Worm (Caenorhabditis elegans) whole organism, late embryonic: ENCODE measurements around the gene T10D4.14.
"Not testable (repeated sequence)": the region's sequence is repeated elsewhere in the genome, so short reads cannot be mapped to it uniquely, and the experiment has no call there.

Source experiments
- K09A11.1 ChIP-seq: sonication (generic microtip); optimal IDR thresholded peaks from 2 replicates; lab custom pipeline; 2017; ENCODE audit warnings: antibody characterized with exemption, mild to moderate bottlenecking, missing genetic modification characterization, missing compliant biosample characterization; ENCODE audit not compliant: insufficient read depth
- ceh-14 ChIP-seq: sonication (generic microtip); optimal IDR thresholded peaks from 2 replicates; lab custom pipeline; 2016; ENCODE audit warnings: missing genotype, missing genetic modification characterization, missing compliant biosample characterization
- ceh-2 ChIP-seq: sonication (generic microtip); optimal IDR thresholded peaks from 2 replicates; lab custom pipeline; 2016; ENCODE audit warnings: missing genotype, missing genetic modification characterization, missing compliant biosample characterization
- ceh-22 ChIP-seq: sonication (generic microtip); optimal IDR thresholded peaks from 2 replicates; lab custom pipeline; 2017; ENCODE audit warnings: missing biosample characterization, missing genetic modification characterization
- ceh-45 ChIP-seq: fragments of 200-800 bp; sonication (Bioruptor generic); IDR thresholded peaks from 2 replicates; pipeline ENCODE4 v1.3.6; 2022; ENCODE audit warnings: missing genetic modification reagents, missing genetic modification characterization, missing compliant biosample characterization
- ceh-6 ChIP-seq: fragments of 200-800 bp; sonication (Bioruptor generic); optimal IDR thresholded peaks from 2 replicates; lab custom pipeline; 2018; ENCODE audit warnings: mild to moderate bottlenecking, missing genetic modification characterization, missing compliant biosample characterization
- che-1 ChIP-seq: sonication (generic microtip); optimal IDR thresholded peaks from 2 replicates; lab custom pipeline; 2016; ENCODE audit warnings: mild to moderate bottlenecking, missing genetic modification characterization, missing compliant biosample characterization
- dmd-4 ChIP-seq: sonication (generic microtip); optimal IDR thresholded peaks from 2 replicates; lab custom pipeline; 2016; ENCODE audit warnings: borderline replicate concordance, missing genetic modification characterization, missing compliant biosample characterization
- dve-1 ChIP-seq: sonication (generic microtip); optimal IDR thresholded peaks from 2 replicates; lab custom pipeline; 2017; ENCODE audit warnings: antibody characterized with exemption, mild to moderate bottlenecking, missing genetic modification characterization, missing compliant biosample characterization
- elt-2 ChIP-seq: sonication (generic microtip); optimal IDR thresholded peaks from 2 replicates; lab custom pipeline; 2016; ENCODE audit warnings: missing genetic modification reagents, missing genetic modification characterization, missing compliant biosample characterization
- ets-4 ChIP-seq: sonication (generic microtip); optimal IDR thresholded peaks from 2 replicates; lab custom pipeline; 2016; ENCODE audit warnings: missing genetic modification characterization, missing compliant biosample characterization
- fkh-10 ChIP-seq: fragments of 150-350 bp; optimal IDR thresholded peaks from 2 replicates; lab custom pipeline; 2014; ENCODE audit warnings: missing biosample characterization, missing genetic modification reagents, missing genetic modification characterization
- hlh-15 ChIP-seq: sonication (generic microtip); optimal IDR thresholded peaks from 2 replicates; lab custom pipeline; 2016; ENCODE audit warnings: missing genetic modification characterization, missing compliant biosample characterization
- hlh-6 ChIP-seq: sonication (generic microtip); optimal IDR thresholded peaks from 2 replicates; lab custom pipeline; 2016; ENCODE audit warnings: missing genotype, missing genetic modification characterization, missing compliant biosample characterization
- hlh-8 ChIP-seq: sonication (generic microtip); optimal IDR thresholded peaks from 2 replicates; lab custom pipeline; 2016; ENCODE audit warnings: missing genotype, missing genetic modification characterization, missing compliant biosample characterization
- lin-11 ChIP-seq: fragments of 200-800 bp; sonication (Bioruptor generic); optimal IDR thresholded peaks from 2 replicates; lab custom pipeline; 2018; ENCODE audit warnings: mild to moderate bottlenecking, missing genetic modification characterization, missing compliant biosample characterization
- madf-2 ChIP-seq: sonication (generic microtip); optimal IDR thresholded peaks from 2 replicates; lab custom pipeline; 2017; ENCODE audit warnings: missing genetic modification characterization, missing compliant biosample characterization
- nhr-11 ChIP-seq: fragments of 150-350 bp; optimal IDR thresholded peaks from 2 replicates; lab custom pipeline; 2014; ENCODE audit warnings: missing biosample characterization, missing genetic modification characterization
- npax-4 ChIP-seq: sonication (generic microtip); optimal IDR thresholded peaks from 2 replicates; lab custom pipeline; 2016; ENCODE audit warnings: missing genetic modification characterization, missing compliant biosample characterization
- pag-3 ChIP-seq: sonication (generic microtip); optimal IDR thresholded peaks from 2 replicates; lab custom pipeline; 2016; ENCODE audit warnings: missing compliant biosample characterization, missing genetic modification characterization, borderline replicate concordance
- pat-9 ChIP-seq: fragments of 200-800 bp; sonication (Bioruptor generic); optimal IDR thresholded peaks from 2 replicates; lab custom pipeline; 2018; ENCODE audit warnings: mild to moderate bottlenecking, missing genetic modification characterization, moderate library complexity, missing compliant biosample characterization
- pha-4 ChIP-seq: fragments of 150-350 bp; optimal IDR thresholded peaks from 2 replicates; lab custom pipeline; 2018; ENCODE audit warnings: missing biosample characterization, missing genetic modification reagents, missing genetic modification characterization
- pqm-1 ChIP-seq: sonication (generic microtip); optimal IDR thresholded peaks from 2 replicates; lab custom pipeline; 2016; ENCODE audit warnings: missing genetic modification characterization, missing compliant biosample characterization
- rnt-1 ChIP-seq: sonication (generic microtip); optimal IDR thresholded peaks from 2 replicates; lab custom pipeline; 2016; ENCODE audit warnings: missing genetic modification characterization, missing compliant biosample characterization
- sox-2 ChIP-seq: fragments of 200-800 bp; sonication (Bioruptor generic); IDR thresholded peaks from 2 replicates; pipeline ENCODE4 v1.3.6; 2022; ENCODE audit warnings: missing genetic modification reagents, missing genetic modification characterization, missing compliant biosample characterization
- syd-9 ChIP-seq: sonication (generic microtip); optimal IDR thresholded peaks from 2 replicates; lab custom pipeline; 2016; ENCODE audit warnings: mild to moderate bottlenecking, missing genetic modification characterization, moderate library complexity, missing compliant biosample characterization
- tbx-2 ChIP-seq: sonication (generic microtip); optimal IDR thresholded peaks from 2 replicates; lab custom pipeline; 2016; ENCODE audit warnings: missing genetic modification characterization, missing compliant biosample characterization
- unc-42 ChIP-seq: sonication (generic microtip); optimal IDR thresholded peaks from 2 replicates; lab custom pipeline; 2016; ENCODE audit warnings: missing genotype, missing genetic modification characterization, missing compliant biosample characterization

T10D4.14 gene

ce11 chrII:3191544-3191943 is 40.0 kb upstream of the T10D4.14 start, which contains the start of gene Y27F2A.9:
Gene Y27F2A.9 (minus strand): TSS chrII:3191644.
- TF ChIP-seq tbx-2, ceh-2, elt-2 (tag; lab: Kevin White, UChicago): not testable (repeated sequence)

- not testable (repeated sequence) for TF ChIP-seq hlh-15; ceh-14 (tag; lab: Kevin White, UChicago); K09A11.1
Observed at ce11 chrII:3189038-3189437, 37.5 kb upstream of the T10D4.14 start, which contains the start of gene Y27F2A.11. Gene Y27F2A.11 (plus strand): TSS chrII:3189338.

ce11 chrII:3185848-3186247 is 34.3 kb upstream of the T10D4.14 start:
- TF ChIP-seq rnt-1 (tag; lab: Kevin White, UChicago) = no peak
- TF ChIP-seq ets-4 = no peak
- no peak for TF ChIP-seq unc-42 (tag; lab: Kevin White, UChicago)
- no peak for TF ChIP-seq hlh-15
- TF ChIP-seq pag-3 = no peak
- no peak for TF ChIP-seq npax-4 (tag; lab: Kevin White, UChicago)
- TF ChIP-seq che-1 = no peak

- TF ChIP-seq syd-9 (tag; lab: Kevin White, UChicago); rnt-1 (tag; lab: Kevin White, UChicago); ceh-45 (GFP tag; lab: Robert Waterston, UW): not testable (repeated sequence)
Observed at ce11 chrII:3184858-3185257, 33.3 kb upstream of the T10D4.14 start, which contains the start of gene sri-78. Gene sri-78 (plus strand): TSS chrII:3185158.

- not testable (repeated sequence) for TF ChIP-seq rnt-1, hlh-6, pat-9 (tag; lab: Kevin White, UChicago)
Observed at ce11 chrII:3183300-3183840, 31.9 kb upstream of the T10D4.14 start, which contains the start of the genes Y27F2A.6 and Y27F2A.8. Gene Y27F2A.6 (minus strand): TSS chrII:3183400. Gene Y27F2A.8 (plus strand): TSS chrII:3183790.

ce11 chrII:3177663-3178062 is 26.1 kb upstream of the T10D4.14 start, which contains the start of gene sri-40:
Gene sri-40 (plus strand): TSS chrII:3177963.
- not testable (repeated sequence) for TF ChIP-seq npax-4 (tag; lab: Kevin White, UChicago); ets-4; nhr-11 (tag; lab: Kevin White, UChicago)

ce11 chrII:3172176-3172575 is 20.7 kb upstream of the T10D4.14 start, which contains the start of gene Y27F2A.10:
Gene Y27F2A.10 (minus strand): TSS chrII:3172276.
- TF ChIP-seq pha-4 (tag; lab: Kevin White, UChicago) = no peak
- TF ChIP-seq, all 69 proteins: peak for 0

- TF ChIP-seq lin-11 (tag; lab: Kevin White, UChicago) = no peak
- no peak for TF ChIP-seq madf-2 (tag; lab: Kevin White, UChicago)
- no peak for TF ChIP-seq pag-3
- no peak for TF ChIP-seq ceh-6 (GFP tag; lab: Kevin White, UChicago)
- no peak for TF ChIP-seq dve-1 (tag; lab: Kevin White, UChicago)
- no peak for TF ChIP-seq dmd-4 (tag; lab: Kevin White, UChicago)
- no peak for TF ChIP-seq ceh-45 (GFP tag; lab: Robert Waterston, UW)
- TF ChIP-seq ceh-22 = no peak
- TF ChIP-seq ceh-2 (tag; lab: Kevin White, UChicago) = no peak
- no peak for TF ChIP-seq sox-2
- TF ChIP-seq pqm-1 (tag; lab: Kevin White, UChicago) = no peak
- TF ChIP-seq fkh-10 (GFP tag; lab: Kevin White, UChicago) = no peak
- no peak for TF ChIP-seq hlh-8
Observed at ce11 chrII:3170089-3170488, 18.6 kb upstream of the T10D4.14 start, which contains the start of gene fbxc-55. Gene fbxc-55 (minus strand): TSS chrII:3170189.
